Worm (Caenorhabditis elegans) whole organism, midembryonic: ENCODE results near the gene Y66D12A.3.

Source experiments
- flt-1 ChIP-seq: fragments of 200-800 bp; sonication (Bioruptor generic); IDR thresholded peaks from 2 replicates; pipeline ENCODE4 v1.3.6; 2022; ENCODE audit warnings: missing genetic modification characterization, missing compliant biosample characterization
- med-1 ChIP-seq: sonication (generic microtip); optimal IDR thresholded peaks from 2 replicates; lab custom pipeline; 2017; ENCODE audit warnings: missing genetic modification characterization, mild to moderate bottlenecking, missing compliant biosample characterization, antibody characterized with exemption, missing genetic modification reagents; ENCODE audit not compliant: insufficient read depth
- ref-1 ChIP-seq: fragments of 200-800 bp; sonication (Bioruptor generic); conservative IDR thresholded peaks from 2 replicates; pipeline ENCODE4 v1.3.6; 2022; ENCODE audit warnings: missing genetic modification reagents, missing genetic modification characterization, missing compliant biosample characterization
- ztf-23 ChIP-seq: fragments of 200-800 bp; sonication (Bioruptor generic); IDR thresholded peaks from 2 replicates; pipeline ENCODE4 v1.3.6; 2022; ENCODE audit warnings: missing genetic modification reagents, missing genetic modification characterization, missing compliant biosample characterization

- TF ChIP-seq flt-1 (GFP tag; lab: Robert Waterston, UW) (no peak), ref-1 (no peak), med-1 (GFP tag; lab: Kevin White, UChicago) (no peak), ztf-23 (GFP tag; lab: Robert Waterston, UW) (no peak)
Measured at ce11 chrIII:11612371-11612770, 23.4 kb downstream of the Y66D12A.3 start, which contains the start of the genes Y66A7A.9 and Y66A7A.4.
